Worm (Caenorhabditis elegans) whole organism, L2 larva: Measurements from ENCODE around the gene Y54G2A.37.

ENCODE experiments used
- C34F6.9 ChIP-seq: fragments of 150-350 bp; optimal IDR thresholded peaks from 2 replicates; lab custom pipeline; 2014; ENCODE audit warnings: missing biosample characterization, missing genetic modification characterization
- F13H6.1 ChIP-seq: sonication (generic microtip); optimal IDR thresholded peaks from 2 replicates; lab custom pipeline; 2016; ENCODE audit warnings: missing genetic modification characterization, missing compliant biosample characterization
- R02D3.7 ChIP-seq: fragments of 150-350 bp; optimal IDR thresholded peaks from 2 replicates; lab custom pipeline; 2014; ENCODE audit warnings: missing biosample characterization, missing genetic modification characterization
- Y55F3AM.14 ChIP-seq: fragments of 200-800 bp; sonication (Bioruptor generic); optimal IDR thresholded peaks from 2 replicates; lab custom pipeline; 2018; ENCODE audit warnings: mild to moderate bottlenecking, missing genetic modification characterization, missing compliant biosample characterization
- ZK546.5 ChIP-seq: sonication (generic microtip); optimal IDR thresholded peaks from 2 replicates; lab custom pipeline; 2017; ENCODE audit warnings: missing biosample characterization, missing genetic modification characterization
- aly-2 ChIP-seq: fragments of 150-350 bp; optimal IDR thresholded peaks from 2 replicates; lab custom pipeline; 2014; ENCODE audit warnings: missing biosample characterization, missing genetic modification characterization
- ama-1 ChIP-seq: fragments of 150-350 bp; optimal IDR thresholded peaks from 2 replicates; lab custom pipeline; 2018; ENCODE audit warnings: inconsistent platforms
- blmp-1 ChIP-seq: sonication (generic microtip); optimal IDR thresholded peaks from 2 replicates; lab custom pipeline; 2017; ENCODE audit warnings: missing genetic modification characterization, mild to moderate bottlenecking, missing compliant biosample characterization, antibody characterized with exemption, moderate library complexity; ENCODE audit not compliant: insufficient read depth
- crh-2 ChIP-seq: sonication (generic microtip); optimal IDR thresholded peaks from 2 replicates; lab custom pipeline; 2017; ENCODE audit warnings: missing biosample characterization, missing genetic modification characterization
- dmd-4 ChIP-seq: sonication (generic microtip); optimal IDR thresholded peaks from 2 replicates; lab custom pipeline; 2017; ENCODE audit warnings: missing biosample characterization, missing genetic modification characterization
- elt-3 ChIP-seq: sonication (generic microtip); optimal IDR thresholded peaks from 2 replicates; lab custom pipeline; 2017; ENCODE audit warnings: missing biosample characterization, missing genetic modification characterization
- fos-1 ChIP-seq: fragments of 150-350 bp; optimal IDR thresholded peaks from 2 replicates; lab custom pipeline; 2014; ENCODE audit warnings: missing biosample characterization, missing genetic modification characterization
- gmeb-1 ChIP-seq: fragments of 150-350 bp; optimal IDR thresholded peaks from 2 replicates; lab custom pipeline; 2014; ENCODE audit warnings: missing biosample characterization, missing genetic modification characterization
- lin-11 ChIP-seq: fragments of 150-350 bp; sonication (generic microtip); optimal IDR thresholded peaks from 2 replicates; lab custom pipeline; 2014; ENCODE audit warnings: missing biosample characterization, missing genetic modification characterization, inconsistent platforms, mixed read lengths
- lsy-2 ChIP-seq, 2 experiments: fragments of 150-350 bp in 1 of 2; sonication (generic microtip) in 1 of 2; optimal IDR thresholded peaks; 2 replicates each; lab custom pipeline; 2014 to 2017; ENCODE audit warnings: missing biosample characterization in 2 of 2, missing genetic modification characterization in 2 of 2
- nhr-10 ChIP-seq: sonication (generic microtip); optimal IDR thresholded peaks from 2 replicates; lab custom pipeline; 2017; ENCODE audit warnings: missing biosample characterization, missing genetic modification characterization
- nhr-11 ChIP-seq: fragments of 150-350 bp; optimal IDR thresholded peaks from 2 replicates; lab custom pipeline; 2014; ENCODE audit warnings: missing biosample characterization, missing genetic modification characterization
- nhr-12 ChIP-seq: fragments of 150-350 bp; optimal IDR thresholded peaks from 2 replicates; lab custom pipeline; 2014; ENCODE audit warnings: missing biosample characterization, missing genetic modification characterization
- nhr-129 ChIP-seq: fragments of 150-350 bp; optimal IDR thresholded peaks from 2 replicates; lab custom pipeline; 2014; ENCODE audit warnings: missing biosample characterization, missing genetic modification characterization
- nhr-23 ChIP-seq: fragments of 150-350 bp; optimal IDR thresholded peaks from 2 replicates; lab custom pipeline; 2014; ENCODE audit warnings: missing biosample characterization, missing genetic modification reagents, missing genetic modification characterization
- nhr-237 ChIP-seq: fragments of 150-350 bp; optimal IDR thresholded peaks from 2 replicates; lab custom pipeline; 2014; ENCODE audit warnings: missing biosample characterization, missing genetic modification characterization
- nhr-25 ChIP-seq: fragments of 150-350 bp; sonication (generic microtip); optimal IDR thresholded peaks from 3 replicates; lab custom pipeline; 2014; ENCODE audit warnings: missing biosample characterization, missing genetic modification characterization
- nhr-77 ChIP-seq: fragments of 150-350 bp; optimal IDR thresholded peaks from 2 replicates; lab custom pipeline; 2014; ENCODE audit warnings: missing biosample characterization, missing genetic modification characterization
- peb-1 ChIP-seq: fragments of 150-350 bp; optimal IDR thresholded peaks from 2 replicates; lab custom pipeline; 2014; ENCODE audit warnings: missing biosample characterization, missing genetic modification characterization
- skn-1 ChIP-seq: sonication (generic microtip); optimal IDR thresholded peaks from 2 replicates; lab custom pipeline; 2017; ENCODE audit warnings: missing biosample characterization, missing genetic modification characterization
- snpc-4 ChIP-seq: fragments of 150-350 bp; optimal IDR thresholded peaks from 2 replicates; lab custom pipeline; 2014; ENCODE audit warnings: missing biosample characterization, missing genetic modification characterization
- unc-39 ChIP-seq: fragments of 150-350 bp; optimal IDR thresholded peaks from 2 replicates; lab custom pipeline; 2014; ENCODE audit warnings: missing biosample characterization, missing genetic modification characterization
- unc-55 ChIP-seq: fragments of 150-350 bp; sonication (generic microtip); optimal IDR thresholded peaks from 3 replicates; lab custom pipeline; 2014; ENCODE audit warnings: missing biosample characterization, missing genetic modification reagents, missing genetic modification characterization
- unc-62 ChIP-seq: fragments of 150-350 bp; optimal IDR thresholded peaks from 2 replicates; lab custom pipeline; 2014; ENCODE audit warnings: missing biosample characterization, missing genetic modification reagents, missing genetic modification characterization
- ztf-11 ChIP-seq: sonication (generic microtip); optimal IDR thresholded peaks from 2 replicates; lab custom pipeline; 2017; ENCODE audit warnings: missing biosample characterization, missing genetic modification characterization
- ztf-4 ChIP-seq: fragments of 150-350 bp; optimal IDR thresholded peaks from 2 replicates; lab custom pipeline; 2014; ENCODE audit warnings: missing biosample characterization, missing genetic modification characterization

Gene Y54G2A.37

ce11 chrIV:2832587-2832986 lies 12.1 kb downstream of the Y54G2A.37 start, which contains the start of the genes Y54G2A.48 and pudl-1:
Gene Y54G2A.48, minus strand, starts transcription at chrIV:2832687.
Gene pudl-1, plus strand, starts transcription at chrIV:2832906.
- no peak for TF ChIP-seq nhr-11 (tag; lab: Kevin White, UChicago)
- TF ChIP-seq snpc-4 (tag; lab: Kevin White, UChicago), result no peak
- no peak for TF ChIP-seq lin-11 (tag; lab: Kevin White, UChicago)
- TF ChIP-seq gmeb-1 (tag; lab: Kevin White, UChicago), result no peak
- TF ChIP-seq elt-3, result no peak
- no peak for TF ChIP-seq nhr-77

ce11 chrIV:2834516-2834915 lies 14.0 kb downstream of the Y54G2A.37 start, which contains the start of gene pudl-2:
Gene pudl-2, plus strand, starts transcription at chrIV:2834816.
- TF ChIP-seq nhr-23 (tag; lab: Kevin White, UChicago), result no peak
- TF ChIP-seq R02D3.7 (tag; lab: Kevin White, UChicago), result no peak
- no peak for TF ChIP-seq nhr-77
- no peak for TF ChIP-seq nhr-129
- no peak for TF ChIP-seq unc-55 (GFP tag; lab: Kevin White, UChicago)

- no peak for TF ChIP-seq ztf-11 (tag; lab: Kevin White, UChicago)
- no peak for TF ChIP-seq F13H6.1 (tag; lab: Kevin White, UChicago)
Observed at ce11 chrIV:2835364-2835763, 14.9 kb downstream of the Y54G2A.37 start, which contains the start of gene clec-82. Gene clec-82, plus strand, starts transcription at chrIV:2835664.

- no peak for TF ChIP-seq unc-55 (GFP tag; lab: Kevin White, UChicago)
- no peak for TF ChIP-seq ama-1 (lab: Kevin White, UChicago)
- TF ChIP-seq peb-1 (tag; lab: Kevin White, UChicago), result no peak
- TF ChIP-seq nhr-23 (tag; lab: Kevin White, UChicago), result no peak
- TF ChIP-seq fos-1 (tag; lab: Kevin White, UChicago), result no peak
- no peak for TF ChIP-seq skn-1
- no peak for TF ChIP-seq elt-3
Observed at ce11 chrIV:2838308-2838707, 17.8 kb downstream of the Y54G2A.37 start, which contains the start of gene Y54G2A.7. Gene Y54G2A.7, plus strand, starts transcription at chrIV:2838608.

- peak; percentile 39 for TF ChIP-seq fos-1 (tag; lab: Kevin White, UChicago)
- no peak for TF ChIP-seq unc-39 (tag; lab: Kevin White, UChicago)
- TF ChIP-seq crh-2, result no peak
Observed at ce11 chrIV:2841260-2841659, 20.8 kb downstream of the Y54G2A.37 start, which contains the start of gene clec-83. Gene clec-83, minus strand, starts transcription at chrIV:2841472.

ce11 chrIV:2842162-2842561 lies 21.7 kb downstream of the Y54G2A.37 start, which contains the start of gene clec-84:
Gene clec-84, plus strand, starts transcription at chrIV:2842462.
- TF ChIP-seq Y55F3AM.14 (no peak), lin-11 (tag; lab: Kevin White, UChicago) (no peak), aly-2 (tag; lab: Kevin White, UChicago) (no peak), nhr-12 (tag; lab: Kevin White, UChicago) (no peak), ZK546.5 (tag; lab: Kevin White, UChicago) (no peak), peb-1 (tag; lab: Kevin White, UChicago) (no peak)

ce11 chrIV:2843882-2844281 lies 23.4 kb downstream of the Y54G2A.37 start, which contains the start of gene Y54G2A.15:
Gene Y54G2A.15, minus strand, starts transcription at chrIV:2843982.
- TF ChIP-seq nhr-10 (tag; lab: Kevin White, UChicago) (no peak), fos-1 (tag; lab: Kevin White, UChicago) (no peak), Y55F3AM.14 (no peak), ztf-4 (no peak), blmp-1 (tag; lab: Kevin White, UChicago) (no peak), C34F6.9 (tag; lab: Kevin White, UChicago) (no peak), dmd-4 (tag; lab: Kevin White, UChicago) (no peak), nhr-11 (tag; lab: Kevin White, UChicago) (no peak), lsy-2 (tag; optimal IDR thresholded peaks at IDR 0.05; lab: Kevin White, UChicago) (no peak), R02D3.7 (tag; lab: Kevin White, UChicago) (no peak), nhr-25 (tag; lab: Kevin White, UChicago) (no peak), nhr-12 (tag; lab: Kevin White, UChicago) (no peak), crh-2 (no peak), unc-62 (GFP tag; lab: Kevin White, UChicago) (no peak), nhr-237 (tag; lab: Kevin White, UChicago) (no peak), snpc-4 (tag; lab: Kevin White, UChicago) (no peak)
